Worm (Caenorhabditis elegans) whole organism, young adult: ENCODE results near the gene Y82E9BL.3.
"Not testable (repeated sequence)": the region's sequence is repeated elsewhere in the genome, so short reads cannot be mapped to it uniquely, and the experiment has no call there.

Experiments used
- B0035.1 ChIP-seq: sonication (generic microtip); optimal IDR thresholded peaks from 2 replicates; lab custom pipeline; 2016; ENCODE audit warnings: missing genetic modification characterization, mild to moderate bottlenecking, missing compliant biosample characterization, missing genotype, missing genetic modification reagents
- B0336.3 ChIP-seq: fragments of 200-800 bp; sonication (Bioruptor generic); IDR thresholded peaks from 2 replicates; pipeline ENCODE4 v1.3.6; 2022; ENCODE audit warnings: missing genetic modification characterization, missing compliant biosample characterization
- F22D6.2 ChIP-seq: sonication (generic microtip); optimal IDR thresholded peaks from 2 replicates; lab custom pipeline; 2016; ENCODE audit warnings: mild to moderate bottlenecking, missing genetic modification characterization, missing compliant biosample characterization
- F33H1.4 ChIP-seq: fragments of 200-800 bp; sonication (Bioruptor generic); IDR thresholded peaks from 2 replicates; pipeline ENCODE4 v1.3.6; 2022; ENCODE audit warnings: missing genetic modification reagents, missing genetic modification characterization, missing compliant biosample characterization
- F39B2.1 ChIP-seq: fragments of 200-800 bp; sonication (Bioruptor generic); IDR thresholded peaks from 2 replicates; pipeline ENCODE4 v1.3.6; 2022; ENCODE audit warnings: missing genetic modification reagents, missing genetic modification characterization, missing compliant biosample characterization
- F49E8.2 ChIP-seq: sonication (generic microtip); optimal IDR thresholded peaks from 3 replicates; lab custom pipeline; 2017; ENCODE audit warnings: missing genetic modification characterization, mild to moderate bottlenecking, missing compliant biosample characterization, antibody characterized with exemption, moderate library complexity; ENCODE audit not compliant: insufficient read depth
- F57C9.4 ChIP-seq: sonication (generic microtip); optimal IDR thresholded peaks from 2 replicates; lab custom pipeline; 2017; ENCODE audit warnings: mild to moderate bottlenecking, missing genetic modification characterization, missing compliant biosample characterization
- Y53F4B.3 ChIP-seq: fragments of 200-800 bp; sonication (Bioruptor generic); IDR thresholded peaks from 2 replicates; pipeline ENCODE4 v1.3.6; 2022; ENCODE audit warnings: missing genetic modification reagents, missing genetic modification characterization, missing compliant biosample characterization
- Y56A3A.18 ChIP-seq: fragments of 200-800 bp; sonication (Bioruptor generic); IDR thresholded peaks from 2 replicates; pipeline ENCODE4 v1.3.6; 2022; ENCODE audit warnings: missing genetic modification reagents, missing genetic modification characterization, missing compliant biosample characterization
- ZK185.1 ChIP-seq: sonication (generic microtip); optimal IDR thresholded peaks from 2 replicates; lab custom pipeline; 2016; ENCODE audit warnings: mild to moderate bottlenecking, missing genetic modification characterization, missing compliant biosample characterization; ENCODE audit not compliant: poor library complexity, severe bottlenecking
- attf-6 ChIP-seq: fragments of 200-800 bp; sonication (Bioruptor generic); IDR thresholded peaks from 2 replicates; pipeline ENCODE4 v1.3.6; 2022; ENCODE audit warnings: missing genetic modification reagents, missing genetic modification characterization, missing compliant biosample characterization
- ceh-79 ChIP-seq: sonication (generic microtip); optimal IDR thresholded peaks from 2 replicates; lab custom pipeline; 2017; ENCODE audit warnings: mild to moderate bottlenecking, missing genetic modification characterization, missing compliant biosample characterization
- him-1 ChIP-seq: sonication (generic microtip); optimal IDR thresholded peaks from 2 replicates; lab custom pipeline; 2016; ENCODE audit warnings: missing genotype, missing genetic modification reagents, missing genetic modification characterization, missing compliant biosample characterization
- hlh-12 ChIP-seq: sonication (generic microtip); optimal IDR thresholded peaks from 2 replicates; lab custom pipeline; 2016; ENCODE audit warnings: missing genetic modification characterization, missing compliant biosample characterization
- lag-1 ChIP-seq: fragments of 200-800 bp; sonication (Bioruptor generic); IDR thresholded peaks from 2 replicates; pipeline ENCODE4 v1.3.6; 2022; ENCODE audit warnings: missing genetic modification reagents, missing genetic modification characterization, missing compliant biosample characterization
- lin-40 ChIP-seq: sonication (generic microtip); optimal IDR thresholded peaks from 2 replicates; lab custom pipeline; 2016; ENCODE audit warnings: missing genetic modification characterization, mild to moderate bottlenecking, missing compliant biosample characterization, missing genotype, missing genetic modification reagents
- madf-10 ChIP-seq: sonication (generic microtip); optimal IDR thresholded peaks from 2 replicates; lab custom pipeline; 2016; ENCODE audit warnings: mild to moderate bottlenecking, missing genetic modification characterization, missing compliant biosample characterization
- madf-3 ChIP-seq: fragments of 200-800 bp; sonication (Bioruptor generic); IDR thresholded peaks from 2 replicates; pipeline ENCODE4 v1.3.6; 2022; ENCODE audit warnings: missing genetic modification reagents, missing genetic modification characterization, missing compliant biosample characterization
- madf-6 ChIP-seq: fragments of 200-800 bp; sonication (Bioruptor generic); IDR thresholded peaks from 2 replicates; pipeline ENCODE4 v1.3.6; 2022; ENCODE audit warnings: missing genetic modification reagents, missing genetic modification characterization, missing compliant biosample characterization
- mcd-1 ChIP-seq: fragments of 200-800 bp; sonication (Bioruptor generic); IDR thresholded peaks from 2 replicates; pipeline ENCODE4 v1.3.6; 2022; ENCODE audit warnings: missing genetic modification reagents, missing genetic modification characterization, missing compliant biosample characterization
- mxl-1 ChIP-seq: sonication (generic microtip); optimal IDR thresholded peaks from 2 replicates; lab custom pipeline; 2016; ENCODE audit warnings: missing genetic modification characterization, missing compliant biosample characterization
- pbrm-1 ChIP-seq: fragments of 200-800 bp; sonication (Bioruptor generic); IDR thresholded peaks from 2 replicates; pipeline ENCODE4 v1.3.6; 2022; ENCODE audit warnings: missing genetic modification reagents, missing genetic modification characterization, missing compliant biosample characterization
- rec-8 ChIP-seq, 2 experiments: sonication (generic microtip); optimal IDR thresholded peaks; 2 replicates each; lab custom pipeline; 2016; ENCODE audit warnings: mild to moderate bottlenecking in 2 of 2, missing genetic modification characterization in 2 of 2, missing genetic modification reagents in 2 of 2, missing genotype in 2 of 2, missing biosample characterization in 1 of 2, missing compliant biosample characterization in 1 of 2, moderate library complexity in 1 of 2
- rpc-1 ChIP-seq, 2 experiments: fragments of 150-350 bp in 1 of 2; sonication (generic microtip) in 1 of 2; optimal IDR thresholded peaks; 2 replicates each; lab custom pipeline; 2014 to 2018; ENCODE audit warnings: missing biosample characterization in 1 of 2, missing genetic modification characterization in 1 of 2, missing genetic modification reagents in 1 of 2, missing genotype in 1 of 2
- sdz-38 ChIP-seq: sonication (generic microtip); optimal IDR thresholded peaks from 2 replicates; lab custom pipeline; 2016; ENCODE audit warnings: missing genotype, missing genetic modification characterization, missing compliant biosample characterization
- tbp1 ChIP-seq: fragments of 200-800 bp; sonication (Bioruptor generic); optimal IDR thresholded peaks from 2 replicates; lab custom pipeline; 2018; ENCODE audit warnings: mild to moderate bottlenecking, missing genetic modification characterization, missing compliant biosample characterization
- unc-130 ChIP-seq: sonication (generic microtip); optimal IDR thresholded peaks from 2 replicates; lab custom pipeline; 2016; ENCODE audit warnings: missing genetic modification reagents, missing genetic modification characterization, missing compliant biosample characterization
- unc-62 ChIP-seq: fragments of 150-350 bp; optimal IDR thresholded peaks from 2 replicates; lab custom pipeline; 2014; ENCODE audit warnings: missing biosample characterization, missing genetic modification reagents, missing genetic modification characterization
- xnd-1 ChIP-seq: sonication (generic microtip); optimal IDR thresholded peaks from 2 replicates; lab custom pipeline; 2016; ENCODE audit warnings: missing genotype, missing genetic modification reagents, missing genetic modification characterization, missing compliant biosample characterization
- zfh-2 ChIP-seq: fragments of 200-800 bp; sonication (Bioruptor generic); conservative IDR thresholded peaks from 2 replicates; pipeline ENCODE4 v1.3.6; 2022; ENCODE audit warnings: missing genetic modification reagents, missing genetic modification characterization, missing compliant biosample characterization
- zim-3 ChIP-seq: sonication (generic microtip); optimal IDR thresholded peaks from 2 replicates; lab custom pipeline; 2017; ENCODE audit warnings: mild to moderate bottlenecking, missing genetic modification characterization, moderate library complexity, missing compliant biosample characterization

Y82E9BL.3 gene

ce11 chrIII:1377903-1378302 lies 27.3 kb upstream of the Y82E9BL.3 start, which contains the start of gene pals-40:
TSS of gene pals-40 (minus strand) at chrIII:1378003.
- not testable (repeated sequence) for TF ChIP-seq madf-6, F33H1.4, pbrm-1 (GFP tag; lab: Robert Waterston, UW)
- TF ChIP-seq, all 124 proteins: peak for 0; not testable (repeated sequence) for 124

DNA sequence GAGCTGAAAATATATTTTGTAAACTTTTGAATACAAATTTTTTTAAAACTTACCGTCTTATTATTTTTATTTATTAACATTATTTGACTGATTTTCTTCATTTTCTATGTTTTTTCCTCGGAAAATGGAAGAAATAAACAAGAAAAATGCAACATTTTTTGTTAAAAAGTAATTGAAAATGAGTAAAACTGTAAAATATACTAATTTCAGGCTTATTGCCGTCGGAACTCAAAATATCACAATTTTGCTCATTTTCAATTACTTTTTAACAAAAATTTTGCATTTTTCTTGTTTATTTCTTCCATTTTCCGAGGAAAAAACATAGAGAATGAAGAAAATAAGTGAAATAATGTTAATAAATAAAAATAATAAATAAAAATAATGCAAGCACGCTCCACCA lies 24.8 kb upstream of the Y82E9BL.3 start, which contains the start of gene Y82E9BR.10:
Gene Y82E9BR.10 (minus strand): TSS at position 101 of the 400 bp plus-strand sequence.
- TF ChIP-seq lag-1 (GFP tag; lab: Robert Waterston, UW); Y53F4B.3 (GFP tag; lab: Robert Waterston, UW); hlh-12 (tag; lab: Kevin White, UChicago): not testable (repeated sequence)

ce11 chrIII:1374355-1374807 lies 23.7 kb upstream of the Y82E9BL.3 start, which contains the start of gene Y82E9BR.20:
TSS of gene Y82E9BR.20 (plus strand) at chrIII:1374405.
- TF ChIP-seq zfh-2 (GFP tag; lab: Robert Waterston, UW), result peak; percentile 67
- no peak for TF ChIP-seq madf-10 (tag; lab: Kevin White, UChicago)

- no peak for TF ChIP-seq mcd-1 (GFP tag; lab: Robert Waterston, UW)
- TF ChIP-seq lin-40 (tag; lab: Kevin White, UChicago), result no peak
- TF ChIP-seq F39B2.1, result no peak
- TF ChIP-seq sdz-38 (tag; lab: Kevin White, UChicago), result no peak
- TF ChIP-seq F49E8.2 (tag; lab: Kevin White, UChicago), result no peak
- TF ChIP-seq zim-3, result no peak
- TF ChIP-seq unc-62 (GFP tag; lab: Kevin White, UChicago), result no peak
- TF ChIP-seq rpc-1 (optimal IDR thresholded peaks at IDR 0.05; lab: Kevin White, UChicago), result no peak
- TF ChIP-seq rpc-1 (tag; optimal IDR thresholded peaks at IDR 0.05; lab: Kevin White, UChicago), result no peak
- TF ChIP-seq tbp1 (GFP tag; lab: Kevin White, UChicago), result no peak
These were observed 21.9 kb upstream of the Y82E9BL.3 start for ce11 chrIII:1372563-1372962.

DNA sequence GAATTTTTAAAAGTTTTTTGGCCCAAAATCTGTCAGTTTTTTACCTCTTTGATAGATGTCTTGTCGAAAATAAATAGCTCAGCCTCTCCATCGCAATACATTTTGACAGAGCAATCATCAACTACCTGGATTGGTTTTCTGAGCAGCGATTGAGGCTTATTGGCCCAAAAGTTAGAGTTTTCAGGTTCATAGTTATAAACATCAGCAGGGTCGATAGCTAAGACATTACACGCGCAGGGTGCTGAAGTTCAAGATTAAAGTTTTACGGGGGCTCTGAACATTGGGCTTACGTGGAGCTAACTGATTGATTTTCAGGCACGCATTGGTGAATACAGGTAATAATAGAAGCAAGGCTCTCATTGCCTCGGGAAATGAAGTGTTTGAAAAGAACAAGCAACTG lies 9.0 kb upstream of the Y82E9BL.3 start, which contains the start of gene Y82E9BR.9:
Gene Y82E9BR.9 (minus strand): TSS at position 101 of the 400 bp plus-strand sequence.
- TF ChIP-seq Y56A3A.18 (no peak), B0336.3 (no peak)

DNA sequence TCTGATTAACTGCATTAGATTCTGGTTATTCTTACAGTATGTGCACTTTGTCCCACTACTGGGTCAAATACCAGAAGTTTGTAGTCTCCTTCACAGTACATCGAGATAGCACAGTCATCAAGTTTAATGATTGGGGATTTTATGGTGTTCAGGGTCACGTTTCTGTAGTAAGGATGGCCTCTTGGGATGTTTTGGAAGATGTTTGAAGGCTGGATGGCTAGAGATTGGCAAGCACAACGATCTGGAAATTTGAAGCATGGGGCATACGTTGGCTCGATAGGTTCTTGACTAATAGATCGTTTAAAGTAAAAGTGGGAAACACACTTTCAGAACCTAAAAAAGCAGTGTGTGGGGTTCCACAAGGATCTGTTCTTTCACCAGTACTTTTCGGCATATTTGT lies 7.3 kb upstream of the Y82E9BL.3 start, which contains the start of gene Y82E9BR.8:
Gene Y82E9BR.8 (minus strand): TSS at position 101 of the 400 bp plus-strand sequence.
- not testable (repeated sequence) for TF ChIP-seq him-1, ceh-79, xnd-1 (tag; lab: Kevin White, UChicago)
- TF ChIP-seq, all 124 proteins: peak for 0; not testable (repeated sequence) for 124

DNA sequence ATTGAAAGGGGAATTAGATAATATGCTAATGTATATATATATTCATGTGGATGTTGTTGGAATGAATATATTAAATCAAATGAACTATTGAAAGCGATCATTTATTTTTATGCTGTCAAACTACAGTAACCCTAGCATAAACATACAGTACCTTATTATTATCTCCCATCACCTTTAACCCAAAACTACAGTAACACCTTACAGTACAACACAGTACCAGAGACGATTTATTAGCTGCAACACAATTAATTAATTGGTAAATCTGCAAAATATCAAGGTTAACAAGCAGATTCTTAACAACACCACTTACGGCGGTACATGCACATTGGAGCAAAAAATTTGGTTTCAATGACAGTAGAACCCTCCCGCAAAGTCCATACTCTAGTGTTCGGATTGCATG lies 4.7 kb upstream of the Y82E9BL.3 start, which contains the start of gene Y82E9BL.1:
Gene Y82E9BL.1 (minus strand): TSS at position 101 of the 400 bp plus-strand sequence.
- TF ChIP-seq attf-6 (GFP tag; lab: Robert Waterston, UW), result no peak
- no peak for TF ChIP-seq madf-3
- TF ChIP-seq rpc-1 (optimal IDR thresholded peaks at IDR 0.05; lab: Kevin White, UChicago), result no peak
- TF ChIP-seq rpc-1 (tag; optimal IDR thresholded peaks at IDR 0.05; lab: Kevin White, UChicago), result no peak
- TF ChIP-seq F57C9.4 (tag; lab: Kevin White, UChicago), result no peak
- no peak for TF ChIP-seq mxl-1 (tag; lab: Kevin White, UChicago)
- TF ChIP-seq B0035.1, result no peak
- TF ChIP-seq Y53F4B.3 (GFP tag; lab: Robert Waterston, UW), result no peak
- TF ChIP-seq rec-8 (tag; optimal IDR thresholded peaks at IDR 0.05; lab: Kevin White, UChicago), result no peak
- TF ChIP-seq madf-6 (GFP tag; lab: Robert Waterston, UW), result no peak
- no peak for TF ChIP-seq unc-130
- no peak for TF ChIP-seq F22D6.2 (tag; lab: Kevin White, UChicago)
- no peak for TF ChIP-seq ZK185.1
- TF ChIP-seq, all 124 proteins: peak for 0
